Fruit fly (Drosophila melanogaster): ENCODE data around the gene ImpE2.
A peak's percentile ranks its signal among the peaks of the same experiment; 100 is the strongest.

ImpE2 gene

dm6 chr3L:3472063-3472528, 40.4 kb downstream of the ImpE2 start, which contains the start of the genes CG32267 and CG42324:
TSS of gene CG32267 (minus strand) at chr3L:3472113.
TSS of gene CG42324 (plus strand) at chr3L:3472447.
- TF ChIP-seq crp (GFP tag; optimal IDR thresholded peaks at IDR 0.05), result peak in 1 of 2 experiments; percentile 59
- TF ChIP-seq ap (GFP tag; IDR thresholded peaks at IDR 0.05), result no peak
- no peak for TF ChIP-seq Six4 (GFP tag; optimal IDR thresholded peaks at IDR 0.05)
- TF ChIP-seq CG2712 (tag; optimal IDR thresholded peaks at IDR 0.05), result peak; percentile 7
- no peak for TF ChIP-seq gsb-n (tag; optimal IDR thresholded peaks at IDR 0.05)
- TF ChIP-seq mam (GFP tag; optimal IDR thresholded peaks at IDR 0.05), result no peak
- TF ChIP-seq vnd (GFP tag; IDR thresholded peaks at IDR 0.05; ENCODE audit: partially characterized antibody), result no peak
- TF ChIP-seq CTCF (GFP tag; optimal IDR thresholded peaks at IDR 0.05), result peak; percentile 25
- no peak for TF ChIP-seq CG2875 (GFP tag; optimal IDR thresholded peaks at IDR 0.05)
- no peak for TF ChIP-seq dmrt11E (tag; optimal IDR thresholded peaks at IDR 0.05)
- no peak for TF ChIP-seq Chrac-16 (GFP tag; optimal IDR thresholded peaks at IDR 0.05)
- TF ChIP-seq CG17829 (tag; optimal IDR thresholded peaks at IDR 0.05), result peak; percentile 12
- TF ChIP-seq CG31441 (GFP tag; IDR thresholded peaks at IDR 0.05), result no peak
- peak; percentile 23 for TF ChIP-seq phol (tag; optimal IDR thresholded peaks at IDR 0.05)
- TF ChIP-seq Atf6 (GFP tag; IDR thresholded peaks at IDR 0.05), result no peak
- no peak for TF ChIP-seq CG8281 (tag; optimal IDR thresholded peaks at IDR 0.05)
- peak; percentile 27 for TF ChIP-seq CG14710 (tag; optimal IDR thresholded peaks at IDR 0.05)
- TF ChIP-seq CG30020 (tag; optimal IDR thresholded peaks at IDR 0.05), result no peak
- peak; percentile 0 for TF ChIP-seq CG10267 (tag; optimal IDR thresholded peaks at IDR 0.05)
- TF ChIP-seq sens (GFP tag), result no peak
- TF ChIP-seq ham (GFP tag; IDR thresholded peaks at IDR 0.05), result no peak
- no peak for TF ChIP-seq ash1 (GFP tag; optimal IDR thresholded peaks at IDR 0.05)
- TF ChIP-seq Poxn (GFP tag; IDR thresholded peaks at IDR 0.05), result no peak
- no peak for TF ChIP-seq CG7987 (GFP tag; optimal IDR thresholded peaks at IDR 0.05)
- TF ChIP-seq Lhr (GFP tag; optimal IDR thresholded peaks at IDR 0.05), result peak; percentile 17
- TF ChIP-seq gt (GFP tag; IDR thresholded peaks at IDR 0.05), result no peak
- TF ChIP-seq Hr51 (GFP tag; optimal IDR thresholded peaks at IDR 0.05), result no peak
- no peak for TF ChIP-seq kah (GFP tag; optimal IDR thresholded peaks at IDR 0.05)
- TF ChIP-seq CG4854 (GFP tag; optimal IDR thresholded peaks at IDR 0.05), result no peak
- TF ChIP-seq CG11560 (tag; IDR thresholded peaks at IDR 0.05), result no peak
- no peak for TF ChIP-seq CG12769 (tag; optimal IDR thresholded peaks at IDR 0.05)
- TF ChIP-seq CG32532 (GFP tag; IDR thresholded peaks at IDR 0.05), result no peak
- TF ChIP-seq CG12659 (GFP tag; optimal IDR thresholded peaks at IDR 0.05), result peak; percentile 25
- TF ChIP-seq ken (GFP tag; IDR thresholded peaks at IDR 0.05), result no peak
- TF ChIP-seq MESR4 (GFP tag; optimal IDR thresholded peaks at IDR 0.05), result peak; percentile 10
- no peak for TF ChIP-seq Pdp1 (GFP tag; optimal IDR thresholded peaks at IDR 0.05)
- no peak for TF ChIP-seq Nf-YA (GFP tag; IDR thresholded peaks at IDR 0.05)
- TF ChIP-seq vvl (GFP tag; IDR thresholded peaks at IDR 0.05), result no peak
- peak; percentile 35 for TF ChIP-seq Sin3A (optimal IDR thresholded peaks at IDR 0.05)
- no peak for TF ChIP-seq CG10543 (GFP tag; optimal IDR thresholded peaks at IDR 0.05)
- peak; percentile 24; the same call in 1 of the 3 replicates for TF ChIP-seq knrl (GFP tag; IDR thresholded peaks at IDR 0.05; ENCODE audit: partially characterized antibody)
- TF ChIP-seq CG9797 (GFP tag; optimal IDR thresholded peaks at IDR 0.05), result peak; percentile 79
- peak; percentile 12 for TF ChIP-seq pita (GFP tag; optimal IDR thresholded peaks at IDR 0.05)
- TF ChIP-seq HmgZ (tag; optimal IDR thresholded peaks at IDR 0.05), result no peak
- 0 out of 2 replicates have a peak, but pooled peaks have one; percentile 28 for TF ChIP-seq Scr (GFP tag; IDR thresholded peaks at IDR 0.05; ENCODE audit: partially characterized antibody)
- TF ChIP-seq CG15514 (GFP tag; optimal IDR thresholded peaks at IDR 0.05), result peak; percentile 33
- TF ChIP-seq CG17186 (GFP tag; optimal IDR thresholded peaks at IDR 0.05), result peak; percentile 24
- no peak for TF ChIP-seq Hr39 (optimal IDR thresholded peaks at IDR 0.05)
- no peak for TF ChIP-seq p53 (GFP tag; optimal IDR thresholded peaks at IDR 0.05)
- no peak for TF ChIP-seq jing (GFP tag; optimal IDR thresholded peaks at IDR 0.05)
- peak; percentile 78 for TF ChIP-seq gfzf (GFP tag; optimal IDR thresholded peaks at IDR 0.05)

Measured in whole organism, embryonic.